Fruit fly (Drosophila melanogaster) whole organism, embryonic: ENCODE results near the gene Nepl9.

ENCODE experiments used
- Aef1 ChIP-seq: fragments of 200-800 bp; sonication (Bioruptor generic); IDR thresholded peaks from 3 replicates; pipeline ENCODE4 v1.3.6; 2022; ENCODE audit warnings: missing biosample characterization, missing genetic modification characterization
- CG11456 ChIP-seq: fragments of 200-800 bp; sonication (Bioruptor generic); IDR thresholded peaks from 3 replicates; pipeline ENCODE4 v1.3.6; 2022; ENCODE audit warnings: missing biosample characterization, missing genetic modification characterization
- CG12104 ChIP-seq: fragments of 200-800 bp; sonication (Bioruptor generic); optimal IDR thresholded peaks from 3 replicates; lab custom pipeline; 2016; ENCODE audit warnings: missing biosample characterization, missing genetic modification characterization
- CG12391 ChIP-seq: fragments of 200-800 bp; sonication (Bioruptor generic); optimal IDR thresholded peaks from 3 replicates; lab custom pipeline; 2018; ENCODE audit warnings: missing biosample characterization, mild to moderate bottlenecking, missing genetic modification characterization, moderate library complexity
- CG12659 ChIP-seq: fragments of 200-800 bp; sonication (Bioruptor generic); optimal IDR thresholded peaks from 3 replicates; lab custom pipeline; 2017; ENCODE audit warnings: mild to moderate bottlenecking, missing biosample characterization, missing genetic modification reagents, missing genetic modification characterization
- CG13287 ChIP-seq: fragments of 200-800 bp; sonication (Bioruptor generic); IDR thresholded peaks from 2 replicates; pipeline ENCODE4 v1.3.6; 2022; ENCODE audit warnings: missing biosample characterization, missing genetic modification characterization; ENCODE audit not compliant: partially characterized antibody
- CG13424 ChIP-seq: fragments of 200-800 bp; sonication (Bioruptor generic); optimal IDR thresholded peaks from 2 replicates; lab custom pipeline; 2019; ENCODE audit warnings: missing biosample characterization, mild to moderate bottlenecking, missing genetic modification characterization, moderate library complexity
- CG14441 ChIP-seq: fragments of 200-800 bp; sonication (Bioruptor generic); IDR thresholded peaks from 2 replicates; pipeline ENCODE4 v1.3.6; 2022; ENCODE audit warnings: missing biosample characterization, missing genetic modification characterization
- CG15696 ChIP-seq: fragments of 200-800 bp; sonication (Bioruptor generic); optimal IDR thresholded peaks from 2 replicates; lab custom pipeline; 2019; ENCODE audit warnings: missing biosample characterization, mild to moderate bottlenecking, missing genetic modification characterization, moderate library complexity
- CG16813 ChIP-seq: fragments of 200-800 bp; sonication (Bioruptor generic); IDR thresholded peaks from 3 replicates; pipeline ENCODE4 v1.3.6; 2022; ENCODE audit warnings: missing biosample characterization, missing genetic modification characterization; ENCODE audit not compliant: partially characterized antibody
- CG2129 ChIP-seq: fragments of 200-800 bp; sonication (Bioruptor generic); IDR thresholded peaks from 2 replicates; pipeline ENCODE4 v1.3.6; 2022; ENCODE audit warnings: missing biosample characterization, missing genetic modification characterization; ENCODE audit not compliant: partially characterized antibody
- CG2678 ChIP-seq: fragments of 200-800 bp; sonication (Bioruptor generic); optimal IDR thresholded peaks from 3 replicates; lab custom pipeline; 2019; ENCODE audit warnings: missing biosample characterization, mild to moderate bottlenecking, missing genetic modification characterization, moderate library complexity
- CG30403 ChIP-seq: fragments of 200-800 bp; sonication (Bioruptor generic); optimal IDR thresholded peaks from 3 replicates; lab custom pipeline; 2016; ENCODE audit warnings: missing biosample characterization, missing genetic modification characterization
- CG33213 ChIP-seq: fragments of 200-800 bp; sonication (Bioruptor generic); optimal IDR thresholded peaks from 3 replicates; lab custom pipeline; 2016; ENCODE audit warnings: missing biosample characterization, missing genetic modification characterization
- CG34224 ChIP-seq: fragments of 200-800 bp; sonication (Bioruptor generic); IDR thresholded peaks from 3 replicates; pipeline ENCODE4 v1.3.6; 2022; ENCODE audit warnings: missing biosample characterization, missing genetic modification characterization; ENCODE audit not compliant: partially characterized antibody
- CG3847 ChIP-seq: fragments of 200-800 bp; sonication (Bioruptor generic); IDR thresholded peaks from 2 replicates; pipeline ENCODE4 v1.3.6; 2022; ENCODE audit warnings: missing biosample characterization, missing genetic modification characterization
- CG3995 ChIP-seq: fragments of 200-800 bp; sonication (Bioruptor generic); optimal IDR thresholded peaks from 3 replicates; lab custom pipeline; 2016; ENCODE audit warnings: missing biosample characterization, missing genetic modification characterization
- CG5953 ChIP-seq: fragments of 200-800 bp; sonication (Bioruptor generic); IDR thresholded peaks from 2 replicates; pipeline ENCODE4 v1.3.6; 2022; ENCODE audit warnings: missing biosample characterization, missing genetic modification characterization
- CG6791 ChIP-seq: fragments of 200-800 bp; sonication (Bioruptor generic); IDR thresholded peaks from 3 replicates; pipeline ENCODE4 v1.3.6; 2022; ENCODE audit warnings: missing biosample characterization, missing genetic modification characterization; ENCODE audit not compliant: partially characterized antibody
- CG9932 ChIP-seq: fragments of 200-800 bp; sonication (Bioruptor generic); IDR thresholded peaks from 2 replicates; pipeline ENCODE4 v1.3.6; 2022; ENCODE audit warnings: missing biosample characterization, missing genetic modification characterization
- Chrac-16 ChIP-seq: fragments of 200-800 bp; sonication (Bioruptor generic); optimal IDR thresholded peaks from 3 replicates; lab custom pipeline; 2016; ENCODE audit warnings: missing biosample characterization, missing genetic modification characterization
- CkIIα-i1 ChIP-seq: fragments of 200-800 bp; sonication (Bioruptor generic); IDR thresholded peaks from 2 replicates; pipeline ENCODE4 v1.3.6; 2022; ENCODE audit warnings: missing biosample characterization, missing genetic modification characterization
- CoRest ChIP-seq: fragments of 200-800 bp; sonication (Bioruptor generic); optimal IDR thresholded peaks from 3 replicates; lab custom pipeline; 2018; ENCODE audit warnings: missing biosample characterization, mild to moderate bottlenecking, missing genetic modification characterization, moderate library complexity
- Dbx ChIP-seq: fragments of 200-800 bp; sonication (Bioruptor generic); IDR thresholded peaks from 3 replicates; pipeline ENCODE4 v1.3.6; 2022; ENCODE audit warnings: missing biosample characterization, missing genetic modification characterization
- Doc3 ChIP-seq: fragments of 200-800 bp; sonication (Bioruptor generic); IDR thresholded peaks from 3 replicates; pipeline ENCODE4 v1.3.6; 2022; ENCODE audit warnings: missing biosample characterization, missing genetic modification characterization; ENCODE audit not compliant: partially characterized antibody
- Dp ChIP-seq: fragments of 200-800 bp; sonication (Bioruptor generic); optimal IDR thresholded peaks from 2 replicates; lab custom pipeline; 2018; ENCODE audit warnings: missing biosample characterization, mild to moderate bottlenecking, missing genetic modification characterization, moderate library complexity
- Dref ChIP-seq: fragments of 200-800 bp; sonication (Bioruptor generic); IDR thresholded peaks from 2 replicates; pipeline ENCODE4 v1.3.6; 2022; ENCODE audit warnings: missing biosample characterization, missing genetic modification characterization
- HHEX ChIP-seq: fragments of 200-800 bp; sonication (Bioruptor generic); optimal IDR thresholded peaks from 3 replicates; lab custom pipeline; 2017; ENCODE audit warnings: missing biosample characterization, mild to moderate bottlenecking, missing genetic modification characterization, missing genetic modification reagents
- HmgD ChIP-seq: fragments of 200-800 bp; sonication (Bioruptor generic); optimal IDR thresholded peaks from 3 replicates; lab custom pipeline; 2016; ENCODE audit warnings: missing biosample characterization, missing genetic modification characterization
- Lhr ChIP-seq: fragments of 200-800 bp; sonication (Bioruptor generic); optimal IDR thresholded peaks from 3 replicates; lab custom pipeline; 2017; ENCODE audit warnings: mild to moderate bottlenecking, missing biosample characterization, missing genetic modification reagents, missing genetic modification characterization
- Med ChIP-seq: fragments of 200-800 bp; sonication (Bioruptor generic); peaks from one replicate; lab custom pipeline; 2016; ENCODE audit warnings: missing biosample characterization, missing genetic modification characterization, mild to moderate bottlenecking, inconsistent platforms, moderate library complexity
- Opbp ChIP-seq: fragments of 200-800 bp; sonication (Bioruptor generic); IDR thresholded peaks from 3 replicates; pipeline ENCODE4 v1.3.6; 2022; ENCODE audit warnings: missing biosample characterization, missing genetic modification characterization; ENCODE audit not compliant: partially characterized antibody
- Poxn ChIP-seq: fragments of 200-800 bp; sonication (Bioruptor generic); IDR thresholded peaks from 2 replicates; pipeline ENCODE4 v1.3.6; 2022; ENCODE audit warnings: missing biosample characterization, missing genetic modification characterization
- bbx ChIP-seq: fragments of 200-800 bp; sonication (Bioruptor generic); IDR thresholded peaks from 2 replicates; pipeline ENCODE4 v1.3.6; 2022; ENCODE audit warnings: missing biosample characterization, missing genetic modification characterization; ENCODE audit not compliant: partially characterized antibody
- chinmo ChIP-seq: fragments of 200-800 bp; sonication (Bioruptor generic); IDR thresholded peaks from 4 replicates; pipeline ENCODE4 v1.3.6; 2022; ENCODE audit warnings: missing biosample characterization, missing genetic modification characterization; ENCODE audit not compliant: partially characterized antibody
- gfzf ChIP-seq: fragments of 200-800 bp; sonication (Bioruptor generic); optimal IDR thresholded peaks from 2 replicates; lab custom pipeline; 2016; ENCODE audit warnings: missing biosample characterization, mild to moderate bottlenecking, missing genetic modification characterization, moderate library complexity
- insv ChIP-seq, 2 experiments: fragments of 200-800 bp; sonication (Bioruptor generic); optimal IDR thresholded peaks; 3 replicates each; lab custom pipeline; 2016 to 2018; ENCODE audit warnings: missing biosample characterization in 2 of 2, missing genetic modification characterization in 2 of 2
- inv ChIP-seq: fragments of 200-800 bp; sonication (Bioruptor generic); IDR thresholded peaks from 2 replicates; pipeline ENCODE4 v1.3.6; 2022; ENCODE audit warnings: missing biosample characterization, missing genetic modification characterization; ENCODE audit not compliant: partially characterized antibody
- ken ChIP-seq: fragments of 200-800 bp; sonication (Bioruptor generic); IDR thresholded peaks from 3 replicates; pipeline ENCODE4 v1.3.6; 2022; ENCODE audit warnings: missing biosample characterization, missing genetic modification characterization
- lilli ChIP-seq: fragments of 200-800 bp; sonication (Bioruptor generic); optimal IDR thresholded peaks from 3 replicates; lab custom pipeline; 2016; ENCODE audit warnings: missing biosample characterization, missing genetic modification characterization
- maf-S ChIP-seq: fragments of 200-800 bp; sonication (Bioruptor generic); optimal IDR thresholded peaks from 2 replicates; lab custom pipeline; 2016; ENCODE audit warnings: missing biosample characterization, missing genetic modification characterization
- pzg ChIP-seq: fragments of 200-800 bp; sonication (Bioruptor generic); optimal IDR thresholded peaks from 3 replicates; lab custom pipeline; 2018; ENCODE audit warnings: missing biosample characterization, mild to moderate bottlenecking, missing genetic modification characterization, moderate library complexity
- sd ChIP-seq: fragments of 200-800 bp; sonication (Bioruptor generic); optimal IDR thresholded peaks from 3 replicates; lab custom pipeline; 2018; ENCODE audit warnings: missing biosample characterization, mild to moderate bottlenecking, missing genetic modification characterization, moderate library complexity
- sens ChIP-seq: fragments of 200-800 bp; sonication (Bioruptor generic); peaks from one replicate; lab custom pipeline; 2016; ENCODE audit warnings: missing biosample characterization, missing genetic modification characterization
- shn ChIP-seq: fragments of 200-800 bp; sonication (Bioruptor generic); optimal IDR thresholded peaks from 3 replicates; lab custom pipeline; 2016; ENCODE audit warnings: missing biosample characterization, missing genetic modification characterization
- so ChIP-seq: fragments of 200-800 bp; sonication (Bioruptor generic); IDR thresholded peaks from 3 replicates; pipeline ENCODE4 v1.3.6; 2022; ENCODE audit warnings: missing biosample characterization, missing genetic modification characterization
- twi ChIP-seq: fragments of 200-800 bp; optimal IDR thresholded peaks from 2 replicates; lab custom pipeline; 2019; ENCODE audit warnings: missing biosample characterization, mild to moderate bottlenecking, missing genetic modification characterization, moderate library complexity
- unc-4 ChIP-seq: fragments of 200-800 bp; sonication (Bioruptor generic); IDR thresholded peaks from 2 replicates; pipeline ENCODE4 v1.3.6; 2022; ENCODE audit warnings: missing biosample characterization, missing genetic modification characterization; ENCODE audit not compliant: partially characterized antibody

Nepl9 gene

DNA sequence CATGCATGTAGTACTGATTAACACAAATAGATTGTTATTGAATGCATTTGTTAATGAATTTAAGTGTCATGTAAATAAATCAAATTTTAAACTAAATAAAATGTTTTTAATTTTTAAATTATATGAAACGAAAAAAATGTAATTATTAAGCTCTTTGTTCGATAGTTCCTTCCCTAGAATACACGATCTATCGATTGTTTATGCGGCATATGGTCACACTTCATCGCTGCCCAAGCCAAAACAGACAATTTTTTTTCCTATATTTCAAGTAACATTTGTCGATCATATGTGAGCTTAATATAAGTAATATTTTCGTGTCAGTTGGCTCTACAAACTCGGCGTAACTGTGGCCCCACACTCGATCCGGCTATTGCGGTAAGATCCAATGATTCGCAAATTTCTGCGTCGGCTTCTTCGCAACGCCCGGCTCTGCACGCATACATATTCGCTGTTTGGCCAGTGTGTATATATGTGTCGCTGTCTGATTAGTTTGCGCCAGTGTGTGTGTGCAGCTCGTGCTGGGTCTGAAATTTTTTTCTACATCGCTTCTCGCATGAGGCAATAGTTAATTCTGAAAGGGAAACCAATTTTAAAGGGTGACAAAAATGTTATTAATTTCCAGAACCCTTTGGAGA is 10.1 kb downstream of the Nepl9 start, which contains the start of gene AspRS-m (continued):
- no peak for TF ChIP-seq sens (GFP tag; lab: Kevin White, UChicago)
- no peak for TF ChIP-seq CG5953 (GFP tag; lab: Robert Waterston, UW)
- peak; percentile 76 for TF ChIP-seq CG34224 (GFP tag; lab: Robert Waterston, UW)
- TF ChIP-seq CG13424 (tag; lab: Kevin White, UChicago) = peak; percentile 42
- no peak for TF ChIP-seq ken
- peak; percentile 18 for TF ChIP-seq lilli (GFP tag; lab: Kevin White, UChicago)
- TF ChIP-seq Chrac-16 (GFP tag; lab: Kevin White, UChicago) = peak; percentile 9
- TF ChIP-seq Aef1 = no peak
- TF ChIP-seq CG13287 (GFP tag; lab: Robert Waterston, UW) = peak; percentile 88
- TF ChIP-seq sd = peak; percentile 33
- peak; percentile 44; the same call in 1 of the 3 replicates for TF ChIP-seq Dbx (GFP tag; lab: Robert Waterston, UW)
- TF ChIP-seq Poxn (GFP tag; lab: Robert Waterston, UW) = no peak
- no peak for TF ChIP-seq maf-S (GFP tag; lab: Kevin White, UChicago)
- no peak for TF ChIP-seq so (GFP tag; lab: Robert Waterston, UW)
- peak; percentile 55 for TF ChIP-seq CG3847 (GFP tag; lab: Robert Waterston, UW)
- TF ChIP-seq CG33213 (GFP tag; lab: Kevin White, UChicago) = peak; percentile 5
- TF ChIP-seq CG3995 (GFP tag; lab: Kevin White, UChicago) = peak; percentile 7
- TF ChIP-seq Lhr (GFP tag; lab: Kevin White, UChicago) = peak; percentile 23
- peak; percentile 52 for TF ChIP-seq CoRest (tag; lab: Kevin White, UChicago)
- peak; percentile 87 for TF ChIP-seq CG6791 (GFP tag; lab: Robert Waterston, UW)
- TF ChIP-seq CG12104 (GFP tag; lab: Kevin White, UChicago) = no peak
- TF ChIP-seq HHEX (GFP tag; lab: Kevin White, UChicago) = no peak
- TF ChIP-seq CkIIα-i1 = no peak
- peak; percentile 46 for TF ChIP-seq CG30403 (GFP tag; lab: Kevin White, UChicago)
- TF ChIP-seq CG2129 (GFP tag; lab: Robert Waterston, UW) = peak; percentile 77
- TF ChIP-seq CG2678 (tag; lab: Kevin White, UChicago) = no peak
- peak; percentile 33 for TF ChIP-seq CG15696
- TF ChIP-seq CG9932 (GFP tag; lab: Robert Waterston, UW) = peak; percentile 81
- TF ChIP-seq shn (GFP tag; lab: Kevin White, UChicago) = no peak
- no peak for TF ChIP-seq CG11456 (GFP tag; lab: Robert Waterston, UW)
- no peak for TF ChIP-seq CG12391 (tag; lab: Kevin White, UChicago)
- no peak for TF ChIP-seq twi (tag; lab: Kevin White, UChicago)
- TF ChIP-seq chinmo (GFP tag; lab: Robert Waterston, UW) = peak; percentile 83; the same call in 3 of the 4 replicates
- TF ChIP-seq HmgD (GFP tag; lab: Kevin White, UChicago) = no peak
- no peak for TF ChIP-seq CG14441 (GFP tag; lab: Robert Waterston, UW)

DNA sequence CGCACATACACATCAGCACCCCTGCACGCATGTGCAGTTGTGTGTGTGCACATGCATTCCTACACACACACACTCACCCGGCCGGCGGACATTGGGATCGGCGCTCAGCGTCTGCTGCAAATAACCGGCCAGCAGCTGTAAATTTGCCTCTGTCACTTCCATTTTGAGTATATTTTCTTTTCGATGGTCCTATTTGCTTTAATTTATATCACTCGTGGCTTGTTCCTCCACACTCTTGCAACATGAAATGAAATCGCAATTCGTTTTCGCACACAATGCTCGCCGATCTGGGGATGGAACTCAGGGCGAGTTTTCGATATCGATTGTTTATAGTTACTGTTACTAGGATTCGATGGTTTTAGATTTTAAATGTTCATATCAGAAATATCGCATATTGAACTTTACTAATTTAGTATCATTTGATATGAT is 12.1 kb downstream of the Nepl9 start, which contains the start of gene Cse1:
Gene Cse1 (minus strand): TSS at position 303 of the 429 bp plus-strand sequence.
- peak; percentile 55; the same call in 1 of the 2 replicates for TF ChIP-seq bbx (GFP tag; lab: Robert Waterston, UW)
- TF ChIP-seq unc-4 = peak; percentile 62; the same call in 1 of the 2 replicates
- peak; percentile 23 for TF ChIP-seq Dp (GFP tag; lab: Kevin White, UChicago)
- TF ChIP-seq CG16813 = peak; percentile 72
- peak in 1 of 2 experiments; percentile 34 for TF ChIP-seq insv (GFP tag; optimal IDR thresholded peaks at IDR 0.05; lab: Kevin White, UChicago)
- peak; percentile 57; the same call in 1 of the 3 replicates for TF ChIP-seq Opbp (GFP tag; lab: Robert Waterston, UW)
- peak; percentile 56 for TF ChIP-seq CG2129 (GFP tag; lab: Robert Waterston, UW)
- peak; percentile 55; the same call in 1 of the 2 replicates for TF ChIP-seq inv (GFP tag; lab: Robert Waterston, UW)
- peak; percentile 21 for TF ChIP-seq CG12659 (GFP tag; lab: Kevin White, UChicago)
- TF ChIP-seq Dref (GFP tag; lab: Robert Waterston, UW) = peak; percentile 62
- TF ChIP-seq pzg = peak; percentile 34
- TF ChIP-seq Med (GFP tag; lab: Kevin White, UChicago) = peak; percentile 59
- TF ChIP-seq sens (GFP tag; lab: Kevin White, UChicago) = peak; percentile 38
- TF ChIP-seq chinmo (GFP tag; lab: Robert Waterston, UW) = 0 out of 4 replicates have a peak, but pooled peaks have one; percentile 56
- TF ChIP-seq gfzf = peak; percentile 13
- 0 out of 3 replicates have a peak, but pooled peaks have one; percentile 40 for TF ChIP-seq Doc3 (GFP tag; lab: Robert Waterston, UW)
